Worm (Caenorhabditis elegans): ENCODE measurements around the gene nlp-66.

Gene nlp-66

ce11 chrX:11134750-11135394 lies 18.2 kb upstream of the nlp-66 start:
- TF ChIP-seq nhr-111 (GFP tag; optimal IDR thresholded peaks at IDR 0.05) = no peak
- TF ChIP-seq F44E2.7 (GFP tag; IDR thresholded peaks at IDR 0.05) = no peak
- no peak for TF ChIP-seq aly-2 (tag; optimal IDR thresholded peaks at IDR 0.05)
- TF ChIP-seq zfp-3 (GFP tag; conservative IDR thresholded peaks at IDR 0.05) = no peak
- no peak for TF ChIP-seq mdt-29 (GFP tag; IDR thresholded peaks at IDR 0.05)
- TF ChIP-seq Y75B8A.6 (GFP tag; IDR thresholded peaks at IDR 0.05) = no peak
- TF ChIP-seq Y105C5A.15 (GFP tag; IDR thresholded peaks at IDR 0.05) = no peak
- no peak for TF ChIP-seq nhr-76 (tag; optimal IDR thresholded peaks at IDR 0.05)
- TF ChIP-seq unc-62 (GFP tag; optimal IDR thresholded peaks at IDR 0.05 in 1 of 2) = peak in 1 of 2 experiments; percentile 99
- no peak for TF ChIP-seq unc-62 (tag; optimal IDR thresholded peaks at IDR 0.05)

ce11 chrX:11132260-11132659 lies 15.6 kb upstream of the nlp-66 start:
- peak; percentile 45 for TF ChIP-seq pqm-1 (tag; optimal IDR thresholded peaks at IDR 0.05)
- no peak for TF ChIP-seq mxl-3 (GFP tag; optimal IDR thresholded peaks at IDR 0.05)

ce11 chrX:11126259-11126658 lies 9.6 kb upstream of the nlp-66 start:
- TF ChIP-seq hmg-1.1 (GFP tag; IDR thresholded peaks at IDR 0.05) (no peak), nhr-25 (tag; optimal IDR thresholded peaks at IDR 0.05; ENCODE audit: borderline replicate concordance, insufficient read depth) (no peak), ama-1 (optimal IDR thresholded peaks at IDR 0.05) (no peak), snpc-4 (tag; optimal IDR thresholded peaks at IDR 0.05) (no peak), Y48G9A.11 (GFP tag; IDR thresholded peaks at IDR 0.05) (no peak), spr-1 (tag; optimal IDR thresholded peaks at IDR 0.05) (no peak), snpc-1.2 (GFP tag; IDR thresholded peaks at IDR 0.05) (no peak), saeg-2 (GFP tag; IDR thresholded peaks at IDR 0.05) (no peak), nhr-28 (tag; optimal IDR thresholded peaks at IDR 0.05) (no peak), vab-7 (GFP tag; IDR thresholded peaks at IDR 0.05) (no peak), tag-97 (GFP tag; IDR thresholded peaks at IDR 0.05) (no peak), pqm-1 (tag; optimal IDR thresholded peaks at IDR 0.05) (no peak), mdt-29 (GFP tag; IDR thresholded peaks at IDR 0.05) (no peak), spr-3 (GFP tag; optimal IDR thresholded peaks at IDR 0.05) (no peak), ceh-32 (tag; optimal IDR thresholded peaks at IDR 0.05; ENCODE audit: poor library complexity) (no peak), skn-1 (tag; optimal IDR thresholded peaks at IDR 0.05) (no peak), zag-1 (tag; optimal IDR thresholded peaks at IDR 0.05) (no peak), lim-7 (GFP tag; IDR thresholded peaks at IDR 0.05) (no peak)

ce11 chrX:11125520-11125919 lies 8.9 kb upstream of the nlp-66 start, which contains the start of gene alr-1:
alr-1 (minus strand) TSS chrX:11125620.
- TF ChIP-seq ZK337.2 (GFP tag; IDR thresholded peaks at IDR 0.05) (no peak), nhr-10 (tag; optimal IDR thresholded peaks at IDR 0.05) (no peak), D1046.2 (GFP tag; IDR thresholded peaks at IDR 0.05) (no peak), mxl-3 (GFP tag; optimal IDR thresholded peaks at IDR 0.05) (no peak), hlh-11 (tag; optimal IDR thresholded peaks at IDR 0.05) (no peak), dmd-8 (GFP tag; IDR thresholded peaks at IDR 0.05) (no peak), nhr-77 (tag; optimal IDR thresholded peaks at IDR 0.05) (no peak), saeg-2 (GFP tag; IDR thresholded peaks at IDR 0.05) (no peak), mdt-29 (GFP tag; IDR thresholded peaks at IDR 0.05) (no peak), T20F7.1 (GFP tag; optimal IDR thresholded peaks at IDR 0.05) (no peak), dpl-1 (GFP tag; optimal IDR thresholded peaks at IDR 0.05) (no peak), T26A8.4 (GFP tag; IDR thresholded peaks at IDR 0.05) (no peak), Y48G9A.11 (GFP tag; IDR thresholded peaks at IDR 0.05) (no peak), lin-39 (tag; optimal IDR thresholded peaks at IDR 0.05) (no peak), ceh-44 (GFP tag; IDR thresholded peaks at IDR 0.05) (no peak), aha-1 (tag) (no peak), ctbp-1 (GFP tag; IDR thresholded peaks at IDR 0.05) (no peak), rbr-2 (tag; optimal IDR thresholded peaks at IDR 0.05) (no peak)
